Worm (Caenorhabditis elegans) whole organism, late embryonic: ENCODE data around the gene M02D8.3.

Experiments used
- C08G9.2 ChIP-seq: sonication (generic microtip); optimal IDR thresholded peaks from 2 replicates; lab custom pipeline; 2016; ENCODE audit warnings: mild to moderate bottlenecking, missing genetic modification characterization, moderate library complexity, missing compliant biosample characterization
- K09A11.1 ChIP-seq: sonication (generic microtip); optimal IDR thresholded peaks from 2 replicates; lab custom pipeline; 2017; ENCODE audit warnings: antibody characterized with exemption, mild to moderate bottlenecking, missing genetic modification characterization, missing compliant biosample characterization; ENCODE audit not compliant: insufficient read depth
- Y22D7AL.16 ChIP-seq: sonication (generic microtip); optimal IDR thresholded peaks from 2 replicates; lab custom pipeline; 2016; ENCODE audit warnings: missing genetic modification characterization, missing compliant biosample characterization
- ama-1 ChIP-seq: fragments of 150-350 bp; optimal IDR thresholded peaks from 2 replicates; lab custom pipeline; 2014
- ceh-14 ChIP-seq: sonication (generic microtip); optimal IDR thresholded peaks from 2 replicates; lab custom pipeline; 2016; ENCODE audit warnings: missing genotype, missing genetic modification characterization, missing compliant biosample characterization
- ceh-18 ChIP-seq: sonication (generic microtip); optimal IDR thresholded peaks from 2 replicates; lab custom pipeline; 2016; ENCODE audit warnings: missing genetic modification characterization, missing compliant biosample characterization
- ceh-30 ChIP-seq: fragments of 150-350 bp; optimal IDR thresholded peaks from 2 replicates; lab custom pipeline; 2014; ENCODE audit warnings: missing biosample characterization, missing genetic modification characterization
- ceh-31 ChIP-seq: sonication (generic microtip); optimal IDR thresholded peaks from 2 replicates; lab custom pipeline; 2016; ENCODE audit warnings: missing genetic modification characterization, missing compliant biosample characterization
- ceh-34 ChIP-seq: sonication (generic microtip); optimal IDR thresholded peaks from 2 replicates; lab custom pipeline; 2016; ENCODE audit warnings: mild to moderate bottlenecking, missing genetic modification characterization, missing compliant biosample characterization
- dmd-4 ChIP-seq: sonication (generic microtip); optimal IDR thresholded peaks from 2 replicates; lab custom pipeline; 2016; ENCODE audit warnings: borderline replicate concordance, missing genetic modification characterization, missing compliant biosample characterization
- dve-1 ChIP-seq: sonication (generic microtip); optimal IDR thresholded peaks from 2 replicates; lab custom pipeline; 2017; ENCODE audit warnings: antibody characterized with exemption, mild to moderate bottlenecking, missing genetic modification characterization, missing compliant biosample characterization
- elt-2 ChIP-seq: sonication (generic microtip); optimal IDR thresholded peaks from 2 replicates; lab custom pipeline; 2016; ENCODE audit warnings: missing genetic modification reagents, missing genetic modification characterization, missing compliant biosample characterization
- eyg-1 ChIP-seq: sonication (generic microtip); optimal IDR thresholded peaks from 2 replicates; lab custom pipeline; 2016; ENCODE audit warnings: missing genotype, missing genetic modification characterization, missing compliant biosample characterization
- hlh-13 ChIP-seq: fragments of 200-800 bp; sonication (Bioruptor generic); optimal IDR thresholded peaks from 2 replicates; lab custom pipeline; 2018; ENCODE audit warnings: mild to moderate bottlenecking, missing genetic modification characterization, missing compliant biosample characterization
- hlh-15 ChIP-seq: sonication (generic microtip); optimal IDR thresholded peaks from 2 replicates; lab custom pipeline; 2016; ENCODE audit warnings: missing genetic modification characterization, missing compliant biosample characterization
- hlh-30 ChIP-seq: sonication (generic microtip); optimal IDR thresholded peaks from 2 replicates; lab custom pipeline; 2017; ENCODE audit warnings: antibody characterized with exemption, missing genetic modification characterization, missing compliant biosample characterization; ENCODE audit not compliant: insufficient read depth
- hlh-6 ChIP-seq: sonication (generic microtip); optimal IDR thresholded peaks from 2 replicates; lab custom pipeline; 2016; ENCODE audit warnings: missing genotype, missing genetic modification characterization, missing compliant biosample characterization
- lin-11 ChIP-seq: fragments of 200-800 bp; sonication (Bioruptor generic); optimal IDR thresholded peaks from 2 replicates; lab custom pipeline; 2018; ENCODE audit warnings: mild to moderate bottlenecking, missing genetic modification characterization, missing compliant biosample characterization
- nfya-1 ChIP-seq: sonication (generic microtip); optimal IDR thresholded peaks from 2 replicates; lab custom pipeline; 2017; ENCODE audit warnings: missing genetic modification characterization, mild to moderate bottlenecking, missing compliant biosample characterization, antibody characterized with exemption, moderate library complexity
- npax-4 ChIP-seq: sonication (generic microtip); optimal IDR thresholded peaks from 2 replicates; lab custom pipeline; 2016; ENCODE audit warnings: missing genetic modification characterization, missing compliant biosample characterization
- odd-2 ChIP-seq: sonication (generic microtip); optimal IDR thresholded peaks from 2 replicates; lab custom pipeline; 2017; ENCODE audit warnings: antibody characterized with exemption, mild to moderate bottlenecking, missing genetic modification characterization, missing compliant biosample characterization
- pag-3 ChIP-seq: sonication (generic microtip); optimal IDR thresholded peaks from 2 replicates; lab custom pipeline; 2016; ENCODE audit warnings: missing compliant biosample characterization, missing genetic modification characterization, borderline replicate concordance
- pat-9 ChIP-seq: fragments of 200-800 bp; sonication (Bioruptor generic); optimal IDR thresholded peaks from 2 replicates; lab custom pipeline; 2018; ENCODE audit warnings: mild to moderate bottlenecking, missing genetic modification characterization, moderate library complexity, missing compliant biosample characterization
- pax-1 ChIP-seq: fragments of 150-350 bp; optimal IDR thresholded peaks from 2 replicates; lab custom pipeline; 2014; ENCODE audit warnings: missing biosample characterization, missing genetic modification characterization
- pha-4 ChIP-seq: fragments of 150-350 bp; optimal IDR thresholded peaks from 2 replicates; lab custom pipeline; 2018; ENCODE audit warnings: missing biosample characterization, missing genetic modification reagents, missing genetic modification characterization
- pqm-1 ChIP-seq: sonication (generic microtip); optimal IDR thresholded peaks from 2 replicates; lab custom pipeline; 2016; ENCODE audit warnings: missing genetic modification characterization, missing compliant biosample characterization
- ref-2 ChIP-seq: sonication (generic microtip); optimal IDR thresholded peaks from 2 replicates; lab custom pipeline; 2016; ENCODE audit warnings: missing genetic modification characterization, missing compliant biosample characterization
- rnt-1 ChIP-seq: sonication (generic microtip); optimal IDR thresholded peaks from 2 replicates; lab custom pipeline; 2016; ENCODE audit warnings: missing genetic modification characterization, missing compliant biosample characterization
- sdc-2 ChIP-seq: sonication (generic microtip); optimal IDR thresholded peaks from 2 replicates; lab custom pipeline; 2016; ENCODE audit warnings: missing genotype, missing genetic modification characterization, missing compliant biosample characterization
- sox-2 ChIP-seq: fragments of 200-800 bp; sonication (Bioruptor generic); IDR thresholded peaks from 2 replicates; pipeline ENCODE4 v1.3.6; 2022; ENCODE audit warnings: missing genetic modification reagents, missing genetic modification characterization, missing compliant biosample characterization
- syd-9 ChIP-seq: sonication (generic microtip); optimal IDR thresholded peaks from 2 replicates; lab custom pipeline; 2016; ENCODE audit warnings: mild to moderate bottlenecking, missing genetic modification characterization, moderate library complexity, missing compliant biosample characterization
- tbx-7 ChIP-seq: sonication (generic microtip); optimal IDR thresholded peaks from 2 replicates; lab custom pipeline; 2016; ENCODE audit warnings: missing genotype, missing genetic modification characterization, missing compliant biosample characterization
- unc-42 ChIP-seq: sonication (generic microtip); optimal IDR thresholded peaks from 2 replicates; lab custom pipeline; 2016; ENCODE audit warnings: missing genotype, missing genetic modification characterization, missing compliant biosample characterization
- unc-55 ChIP-seq: sonication (generic microtip); optimal IDR thresholded peaks from 2 replicates; lab custom pipeline; 2017; ENCODE audit warnings: missing biosample characterization, missing genetic modification reagents, missing genetic modification characterization
- unc-86 ChIP-seq: sonication (generic microtip); optimal IDR thresholded peaks from 2 replicates; lab custom pipeline; 2016; ENCODE audit warnings: missing genetic modification characterization, missing compliant biosample characterization
- zip-5 ChIP-seq: sonication (generic microtip); optimal IDR thresholded peaks from 2 replicates; lab custom pipeline; 2016; ENCODE audit warnings: missing genetic modification characterization, missing compliant biosample characterization
- ztf-16 ChIP-seq: sonication (generic microtip); optimal IDR thresholded peaks from 2 replicates; lab custom pipeline; 2017; ENCODE audit warnings: missing genetic modification characterization, missing compliant biosample characterization

Gene M02D8.3

DNA sequence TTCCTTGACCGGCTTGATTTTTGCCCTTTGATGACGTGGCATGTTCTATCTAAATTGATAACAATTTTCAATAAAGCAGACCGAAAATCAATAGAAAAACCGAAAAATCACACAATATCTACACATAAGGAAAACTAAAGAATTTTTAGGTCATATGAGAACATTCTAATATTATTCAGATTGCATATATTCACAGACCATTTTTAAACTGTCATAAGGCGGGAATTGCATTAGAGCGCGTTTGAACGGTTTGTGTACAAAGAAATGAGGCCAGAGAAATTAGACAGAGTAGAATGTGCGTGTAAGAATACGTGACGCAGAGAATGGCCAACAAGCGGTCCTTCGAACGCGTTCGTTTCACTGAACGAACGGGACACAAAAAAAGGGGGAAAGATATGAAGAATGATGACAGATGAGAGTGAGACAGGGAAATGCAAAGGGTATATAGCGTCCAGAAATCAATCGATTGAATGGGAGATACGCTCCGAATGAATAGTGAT, at the start of gene M02D8.3:
TSS of gene M02D8.3 (minus strand) at position 51 of the 500 bp plus-strand sequence.
- TF ChIP-seq npax-4 (tag; lab: Kevin White, UChicago) (no peak), sdc-2 (tag; lab: Kevin White, UChicago) (peak; percentile 60), hlh-15 (tag; lab: Kevin White, UChicago) (no peak), pha-4 (peak; percentile 22), syd-9 (tag; lab: Kevin White, UChicago) (no peak), hlh-30 (tag; lab: Kevin White, UChicago) (peak; percentile 84), unc-42 (tag; lab: Kevin White, UChicago) (peak; percentile 2), elt-2 (tag; lab: Kevin White, UChicago) (peak; percentile 7), nfya-1 (tag; lab: Kevin White, UChicago) (peak; percentile 55), tbx-7 (tag; lab: Kevin White, UChicago) (no peak), ceh-31 (tag; lab: Kevin White, UChicago) (peak; percentile 50), ztf-16 (no peak), unc-86 (tag; lab: Kevin White, UChicago) (peak; percentile 53), ref-2 (tag; lab: Kevin White, UChicago) (peak; percentile 60), K09A11.1 (tag; lab: Kevin White, UChicago) (no peak), pax-1 (tag; lab: Kevin White, UChicago) (no peak), unc-55 (GFP tag; lab: Kevin White, UChicago) (peak; percentile 87), ceh-14 (tag; lab: Kevin White, UChicago) (no peak), ceh-34 (tag; lab: Kevin White, UChicago) (peak; percentile 8)

DNA sequence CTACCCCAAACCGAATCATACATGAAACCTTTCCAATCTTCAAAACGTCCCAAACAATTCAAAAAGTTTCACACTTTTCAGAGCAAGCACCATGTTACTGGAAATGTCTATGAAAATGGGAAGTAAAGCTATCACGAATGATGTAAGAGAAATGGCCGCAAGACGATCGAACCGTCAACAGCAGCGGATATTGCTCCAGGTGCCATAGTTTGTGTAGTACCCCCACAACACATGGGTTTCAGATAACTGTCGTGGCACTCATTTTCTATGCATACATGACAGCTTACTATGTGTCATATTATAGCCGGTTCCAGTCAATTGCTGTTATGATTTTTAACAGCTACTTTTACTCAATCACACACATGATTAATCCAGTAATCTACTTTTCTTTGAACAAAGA, 47.4 kb upstream of the M02D8.3 start, which contains the start of gene ZK721.3:
TSS of gene ZK721.3 (plus strand) at position 301 of the 400 bp plus-strand sequence.
- TF ChIP-seq unc-86 (tag; lab: Kevin White, UChicago) = no peak
- TF ChIP-seq hlh-30 (tag; lab: Kevin White, UChicago) = no peak
- TF ChIP-seq nfya-1 (tag; lab: Kevin White, UChicago) = no peak
- no peak for TF ChIP-seq C08G9.2
- TF ChIP-seq, all 69 proteins: peak for 0

DNA sequence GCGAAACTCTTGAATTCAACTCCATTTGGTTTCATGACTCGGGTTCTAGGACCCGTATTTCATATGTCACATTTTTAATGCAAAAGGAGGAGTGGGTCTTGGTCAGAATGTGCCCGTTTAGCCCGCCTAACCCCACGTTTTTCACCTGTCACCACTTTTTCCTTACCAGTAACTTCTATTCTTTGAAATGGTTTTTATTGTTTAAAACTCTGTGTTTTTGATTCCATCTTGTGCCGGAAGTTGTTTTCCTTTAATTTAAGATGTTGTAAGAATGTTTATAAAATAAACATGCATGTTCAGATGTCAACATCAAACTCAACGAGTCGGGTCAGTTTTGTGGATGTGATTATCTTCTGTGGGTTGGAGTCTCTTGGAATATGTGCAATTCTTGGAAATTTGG, 41.7 kb upstream of the M02D8.3 start, which contains the start of gene ZK721.4:
TSS of gene ZK721.4 (plus strand) at position 301 of the 400 bp plus-strand sequence.
- TF ChIP-seq sox-2 (GFP tag; lab: Robert Waterston, UW) (no peak), ceh-34 (tag; lab: Kevin White, UChicago) (no peak), ceh-14 (tag; lab: Kevin White, UChicago) (no peak)

DNA sequence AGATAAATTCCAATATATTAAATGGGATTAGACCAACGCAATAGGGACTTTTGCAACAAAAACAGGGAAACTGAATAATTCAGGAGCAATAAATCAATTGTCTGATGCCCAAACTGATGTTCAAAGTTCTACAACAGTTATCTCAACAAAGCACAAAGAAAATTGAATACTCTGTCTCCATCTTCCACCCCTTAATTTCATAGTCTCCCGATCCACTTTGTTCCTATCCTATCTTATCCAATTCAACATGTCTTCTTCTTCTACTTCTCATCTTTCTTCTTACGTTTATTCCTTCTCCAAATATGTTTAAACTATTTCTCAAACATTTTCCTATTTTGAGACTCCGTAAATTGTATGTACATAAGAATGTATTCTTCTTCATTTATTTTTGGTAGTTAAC, 33.5 kb upstream of the M02D8.3 start:
- TF ChIP-seq odd-2 (no peak), unc-42 (tag; lab: Kevin White, UChicago) (peak; percentile 93)

DNA sequence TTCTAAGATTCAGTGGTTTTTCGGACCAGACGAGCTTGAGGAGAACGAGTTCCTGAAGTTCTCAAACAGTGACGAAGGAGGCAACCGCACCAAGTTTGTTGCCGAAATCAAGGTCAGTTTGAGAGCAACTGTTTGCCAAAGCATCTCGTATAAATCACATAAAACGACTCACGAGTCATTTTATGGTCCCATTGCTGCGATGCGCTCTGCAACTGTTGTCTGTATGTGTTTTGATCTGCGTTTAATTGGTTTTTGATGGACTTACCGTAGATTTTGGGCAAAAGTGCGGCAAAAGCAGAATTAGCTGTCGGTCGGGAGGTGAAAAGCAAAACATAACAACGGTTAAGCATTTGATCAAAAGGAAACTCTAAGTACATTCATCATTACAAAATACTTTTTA, 27.2 kb upstream of the M02D8.3 start:
- no peak for TF ChIP-seq lin-11 (tag; lab: Kevin White, UChicago)
- no peak for TF ChIP-seq pha-4
- TF ChIP-seq pag-3 (tag; lab: Kevin White, UChicago) = no peak
- no peak for TF ChIP-seq ceh-31 (tag; lab: Kevin White, UChicago)
- no peak for TF ChIP-seq dve-1
- no peak for TF ChIP-seq hlh-13 (GFP tag; lab: Kevin White, UChicago)
- no peak for TF ChIP-seq ama-1 (lab: Kevin White, UChicago)
- TF ChIP-seq Y22D7AL.16 (tag; lab: Kevin White, UChicago) = no peak
- no peak for TF ChIP-seq pqm-1 (tag; lab: Kevin White, UChicago)
- no peak for TF ChIP-seq dmd-4 (tag; lab: Kevin White, UChicago)
- no peak for TF ChIP-seq eyg-1 (tag; lab: Kevin White, UChicago)
- no peak for TF ChIP-seq zip-5 (tag; lab: Kevin White, UChicago)
- no peak for TF ChIP-seq ceh-30
- TF ChIP-seq ceh-14 (tag; lab: Kevin White, UChicago) = no peak
- no peak for TF ChIP-seq rnt-1 (tag; lab: Kevin White, UChicago)
- TF ChIP-seq pat-9 = no peak
- no peak for TF ChIP-seq hlh-6 (tag; lab: Kevin White, UChicago)
- TF ChIP-seq ref-2 (tag; lab: Kevin White, UChicago) = no peak
- TF ChIP-seq ceh-18 = no peak
